Fruit fly (Drosophila melanogaster) whole organism, prepupa: Measurements from ENCODE around the gene Sec63.

Experiments
- Blimp-1 ChIP-seq: fragments of 200-800 bp; sonication (Bioruptor generic); optimal IDR thresholded peaks from 3 replicates; lab custom pipeline; 2017; ENCODE audit warnings: missing biosample characterization, missing genetic modification characterization, mild to moderate bottlenecking, moderate library complexity, missing genetic modification reagents
- CG34406 ChIP-seq: fragments of 200-800 bp; sonication (Bioruptor generic); optimal IDR thresholded peaks from 3 replicates; lab custom pipeline; 2016; ENCODE audit warnings: missing biosample characterization, missing genetic modification characterization
- CG6808 ChIP-seq: fragments of 200-800 bp; sonication (Bioruptor generic); optimal IDR thresholded peaks from 3 replicates; lab custom pipeline; 2017; ENCODE audit warnings: missing biosample characterization, missing genetic modification characterization, mild to moderate bottlenecking, moderate library complexity, missing genetic modification reagents
- CG6854 ChIP-seq: fragments of 200-800 bp; sonication (Bioruptor generic); optimal IDR thresholded peaks from 2 replicates; lab custom pipeline; 2017; ENCODE audit warnings: missing biosample characterization, mild to moderate bottlenecking, missing genetic modification characterization
- CG7368 ChIP-seq: fragments of 200-800 bp; sonication (Bioruptor generic); optimal IDR thresholded peaks from 3 replicates; lab custom pipeline; 2016; ENCODE audit warnings: missing biosample characterization, missing genetic modification characterization
- Ets21C ChIP-seq: fragments of 200-800 bp; sonication (Bioruptor generic); optimal IDR thresholded peaks from 3 replicates; lab custom pipeline; 2016; ENCODE audit warnings: missing biosample characterization, missing genetic modification characterization
- eg ChIP-seq: fragments of 200-800 bp; sonication (Bioruptor generic); IDR thresholded peaks from 3 replicates; pipeline ENCODE4 v1.3.6; 2022; ENCODE audit warnings: missing biosample characterization, missing genetic modification characterization
- fd85E ChIP-seq: fragments of 200-800 bp; sonication (Bioruptor generic); optimal IDR thresholded peaks from 3 replicates; lab custom pipeline; 2016; ENCODE audit warnings: missing biosample characterization, missing genetic modification characterization
- ss ChIP-seq, 2 experiments: fragments of 200-800 bp; sonication (Bioruptor generic); optimal IDR thresholded peaks; 2 replicates in 1 of 2; 3 replicates in 1 of 2; lab custom pipeline; 2017 to 2018; ENCODE audit warnings: mild to moderate bottlenecking in 2 of 2, missing biosample characterization in 2 of 2, missing genetic modification characterization in 2 of 2, moderate library complexity in 1 of 2
- vri ChIP-seq: fragments of 200-800 bp; sonication (Bioruptor generic); optimal IDR thresholded peaks from 3 replicates; lab custom pipeline; 2016; ENCODE audit warnings: missing biosample characterization, mild to moderate bottlenecking, missing genetic modification characterization

dm6 chr3L:7346951-7347350 lies 13.4 kb upstream of the Sec63 start, which contains the start of gene CG14834:
- TF ChIP-seq CG7368 (no peak), CG34406 (GFP tag; lab: Kevin White, UChicago) (no peak), fd85E (GFP tag; lab: Kevin White, UChicago) (no peak), Ets21C (GFP tag; lab: Kevin White, UChicago) (no peak), CG6808 (GFP tag; lab: Kevin White, UChicago) (no peak), eg (GFP tag; lab: Robert Waterston, UW) (no peak), vri (GFP tag; lab: Kevin White, UChicago) (no peak), CG6854 (GFP tag; lab: Kevin White, UChicago) (no peak), ss (GFP tag; optimal IDR thresholded peaks at IDR 0.05; lab: Kevin White, UChicago) (no peak), Blimp-1 (GFP tag; lab: Kevin White, UChicago) (no peak)
